Comparison of ENCODE assay signal across 5 fruit fly cellular contexts in genomic region chr3R:9934863-9935262, dm6.
TF ChIP-seq lines count a peak whose summit lies in the region.

No protein-coding gene starts in this region.

- TF ChIP-seq CTCF in whole organism, embryonic (GFP tag; optimal IDR thresholded peaks at IDR 0.05; lab: Kevin White, UChicago) = no peak

TF ChIP-seq in whole organism, adult, 20 proteins besides CTCF, POLR2A, EP300 and RAD21:
- TF ChIP-seq ovo (GFP tag; optimal IDR thresholded peaks at IDR 0.05; lab: Kevin White, UChicago) = no peak
- TF ChIP-seq cnc (optimal IDR thresholded peaks at IDR 0.05; lab: Kevin White, UChicago) = no peak
- no peak for TF ChIP-seq Crg-1 (GFP tag; optimal IDR thresholded peaks at IDR 0.05; lab: Kevin White, UChicago)
- peak; percentile 38 for TF ChIP-seq CG5204 (GFP tag; optimal IDR thresholded peaks at IDR 0.05; lab: Kevin White, UChicago)
- TF ChIP-seq tj (GFP tag; optimal IDR thresholded peaks at IDR 0.05; lab: Kevin White, UChicago) = peak; percentile 87
- no peak for TF ChIP-seq toe (GFP tag; optimal IDR thresholded peaks at IDR 0.05; lab: Kevin White, UChicago)
- TF ChIP-seq bab1 (GFP tag; optimal IDR thresholded peaks at IDR 0.05; lab: Kevin White, UChicago) = peak; percentile 44
- TF ChIP-seq CG1620 (GFP tag; optimal IDR thresholded peaks at IDR 0.05; lab: Kevin White, UChicago) = no peak
- no peak for TF ChIP-seq CG33017 (tag; optimal IDR thresholded peaks at IDR 0.05; lab: Kevin White, UChicago)
- TF ChIP-seq CG12768 (GFP tag; optimal IDR thresholded peaks at IDR 0.05; lab: Kevin White, UChicago) = no peak
- TF ChIP-seq Mnt (GFP tag; optimal IDR thresholded peaks at IDR 0.05; lab: Kevin White, UChicago) = no peak
- peak; percentile 46 for TF ChIP-seq CG14711 (tag; optimal IDR thresholded peaks at IDR 0.05; lab: Kevin White, UChicago)
- no peak for TF ChIP-seq Hr96 (GFP tag; optimal IDR thresholded peaks at IDR 0.05; lab: Kevin White, UChicago)
- TF ChIP-seq kay (GFP tag; lab: Kevin White, UChicago; ENCODE audit: borderline replicate concordance) = peak; percentile 15
- TF ChIP-seq CG11617 (GFP tag; optimal IDR thresholded peaks at IDR 0.05; lab: Kevin White, UChicago) = no peak
- TF ChIP-seq pad (GFP tag; optimal IDR thresholded peaks at IDR 0.05; lab: Kevin White, UChicago) = peak; percentile 14

TF ChIP-seq in whole organism, embryonic, 481 proteins besides CTCF, POLR2A, EP300 and RAD21 (continues in another document):
- TF ChIP-seq esg (GFP tag; conservative IDR thresholded peaks at IDR 0.05; lab: Robert Waterston, UW) = peak; percentile 20
- TF ChIP-seq Eip74EF (GFP tag; optimal IDR thresholded peaks at IDR 0.05; lab: Kevin White, UChicago) = no peak
- peak; percentile 30; the same call in 1 of the 3 replicates for TF ChIP-seq zfh1 (GFP tag; IDR thresholded peaks at IDR 0.05; lab: Robert Waterston, UW)
- 0 out of 2 replicates have a peak, but pooled peaks have one; percentile 7 for TF ChIP-seq dimm (GFP tag; IDR thresholded peaks at IDR 0.05; lab: Robert Waterston, UW)
- TF ChIP-seq Nf-YA (GFP tag; IDR thresholded peaks at IDR 0.05; lab: Robert Waterston, UW) = 0 out of 2 replicates have a peak, but pooled peaks have one; percentile 22
- no peak for TF ChIP-seq her (GFP tag; optimal IDR thresholded peaks at IDR 0.05; lab: Kevin White, UChicago)
- peak; percentile 29 for TF ChIP-seq Sox102F (GFP tag; optimal IDR thresholded peaks at IDR 0.05; lab: Kevin White, UChicago)
- TF ChIP-seq CG17328 (GFP tag; IDR thresholded peaks at IDR 0.05; lab: Robert Waterston, UW) = 0 out of 2 replicates have a peak, but pooled peaks have one; percentile 13
- no peak for TF ChIP-seq CG3847 (GFP tag; IDR thresholded peaks at IDR 0.05; lab: Robert Waterston, UW)
- TF ChIP-seq sob (GFP tag; IDR thresholded peaks at IDR 0.05; lab: Robert Waterston, UW) = peak; percentile 14; the same call in 1 of the 2 replicates
- TF ChIP-seq ranshi (GFP tag; IDR thresholded peaks at IDR 0.05; lab: Robert Waterston, UW) = 0 out of 2 replicates have a peak, but pooled peaks have one; percentile 18
- TF ChIP-seq CG7357 (GFP tag; IDR thresholded peaks at IDR 0.05; lab: Robert Waterston, UW) = peak; percentile 8; the same call in 1 of the 3 replicates
- no peak for TF ChIP-seq peb (GFP tag; IDR thresholded peaks at IDR 0.05; lab: Robert Waterston, UW)
- TF ChIP-seq lmd (GFP tag; IDR thresholded peaks at IDR 0.05; lab: Robert Waterston, UW) = peak; percentile 46
- TF ChIP-seq ci (GFP tag; IDR thresholded peaks at IDR 0.05; lab: Robert Waterston, UW) = 0 out of 3 replicates have a peak, but pooled peaks have one; percentile 36
- no peak for TF ChIP-seq CG9609 (GFP tag; optimal IDR thresholded peaks at IDR 0.05; lab: Kevin White, UChicago)
- TF ChIP-seq CG33557 (GFP tag; optimal IDR thresholded peaks at IDR 0.05; lab: Kevin White, UChicago) = no peak

TF ChIP-seq in whole organism, prepupa, 60 proteins besides CTCF, POLR2A, EP300 and RAD21 (continues in another document):
- TF ChIP-seq CG6808 (GFP tag; optimal IDR thresholded peaks at IDR 0.05; lab: Kevin White, UChicago) (no peak), CG31627 (GFP tag; optimal IDR thresholded peaks at IDR 0.05; lab: Kevin White, UChicago) (peak; percentile 66), topi (GFP tag; optimal IDR thresholded peaks at IDR 0.05; lab: Kevin White, UChicago) (peak; percentile 67), fd85E (GFP tag; optimal IDR thresholded peaks at IDR 0.05; lab: Kevin White, UChicago) (no peak), CG7368 (GFP tag; optimal IDR thresholded peaks at IDR 0.05; lab: Kevin White, UChicago) (peak; percentile 37), Ets21C (GFP tag; optimal IDR thresholded peaks at IDR 0.05; lab: Kevin White, UChicago) (peak; percentile 60), Ets96B (tag; optimal IDR thresholded peaks at IDR 0.05; lab: Kevin White, UChicago) (no peak), Hr38 (GFP tag; optimal IDR thresholded peaks at IDR 0.05; lab: Kevin White, UChicago) (no peak), Hr39 (GFP tag; optimal IDR thresholded peaks at IDR 0.05; lab: Kevin White, UChicago) (peak; percentile 66), Met (GFP tag; optimal IDR thresholded peaks at IDR 0.05; lab: Kevin White, UChicago) (peak; percentile 61), ss (GFP tag; optimal IDR thresholded peaks at IDR 0.05; lab: Kevin White, UChicago) (no peak), CG16779 (tag; optimal IDR thresholded peaks at IDR 0.05; lab: Kevin White, UChicago) (peak; percentile 7), CG3032 (tag; optimal IDR thresholded peaks at IDR 0.05; lab: Kevin White, UChicago) (peak; percentile 13), CG15336 (GFP tag; IDR thresholded peaks at IDR 0.05; lab: Robert Waterston, UW) (peak; percentile 66), Sox14 (GFP tag; optimal IDR thresholded peaks at IDR 0.05; lab: Kevin White, UChicago) (peak; percentile 39), CG8632 (GFP tag; optimal IDR thresholded peaks at IDR 0.05; lab: Kevin White, UChicago) (no peak), CG8319 (GFP tag; optimal IDR thresholded peaks at IDR 0.05; lab: Kevin White, UChicago) (peak; percentile 24), Eip78C (GFP tag; lab: Kevin White, UChicago) (peak; percentile 87), fd59A (GFP tag; optimal IDR thresholded peaks at IDR 0.05; lab: Kevin White, UChicago) (no peak), Lpt (GFP tag; optimal IDR thresholded peaks at IDR 0.05; lab: Kevin White, UChicago) (peak; percentile 62), Sox15 (GFP tag; optimal IDR thresholded peaks at IDR 0.05; lab: Kevin White, UChicago) (no peak)

TF ChIP-seq in whole organism, pupa, 21 proteins besides CTCF, POLR2A, EP300 and RAD21:
- TF ChIP-seq CG34367 (tag; optimal IDR thresholded peaks at IDR 0.05; lab: Kevin White, UChicago) (no peak), EcR (GFP tag; optimal IDR thresholded peaks at IDR 0.05; lab: Kevin White, UChicago) (no peak), D1 (tag; optimal IDR thresholded peaks at IDR 0.05; lab: Kevin White, UChicago) (no peak), rn (GFP tag; IDR thresholded peaks at IDR 0.05; lab: Robert Waterston, UW) (0 out of 2 replicates have a peak, but pooled peaks have one; percentile 38), Snoo (tag; optimal IDR thresholded peaks at IDR 0.05; lab: Kevin White, UChicago) (peak; percentile 57), Pif1A (GFP tag; optimal IDR thresholded peaks at IDR 0.05; lab: Kevin White, UChicago) (peak; percentile 32), CG8159 (tag; optimal IDR thresholded peaks at IDR 0.05; lab: Kevin White, UChicago) (peak; percentile 49), CG14655 (GFP tag; optimal IDR thresholded peaks at IDR 0.05; lab: Kevin White, UChicago) (peak; percentile 71), Pif1B (GFP tag; optimal IDR thresholded peaks at IDR 0.05; lab: Kevin White, UChicago) (peak; percentile 13), CG13204 (GFP tag; optimal IDR thresholded peaks at IDR 0.05; lab: Kevin White, UChicago) (no peak), CG32121 (GFP tag; IDR thresholded peaks at IDR 0.05; lab: Robert Waterston, UW) (peak; percentile 73), CG15710 (tag; optimal IDR thresholded peaks at IDR 0.05; lab: Kevin White, UChicago) (no peak), CG9948 (tag; optimal IDR thresholded peaks at IDR 0.05; lab: Kevin White, UChicago) (peak; percentile 27), CG12605 (GFP tag; IDR thresholded peaks at IDR 0.05; lab: Robert Waterston, UW) (no peak), CG8301 (tag; optimal IDR thresholded peaks at IDR 0.05; lab: Kevin White, UChicago) (peak; percentile 72), gl (tag; optimal IDR thresholded peaks at IDR 0.05; lab: Kevin White, UChicago) (no peak), CG4496 (GFP tag; IDR thresholded peaks at IDR 0.05; lab: Robert Waterston, UW) (peak; percentile 90), CG17806 (tag; optimal IDR thresholded peaks at IDR 0.05; lab: Kevin White, UChicago) (peak; percentile 40), Ets98B (GFP tag; IDR thresholded peaks at IDR 0.05; lab: Robert Waterston, UW) (peak; percentile 78), fd96Ca (GFP tag; IDR thresholded peaks at IDR 0.05; lab: Robert Waterston, UW) (peak; percentile 69; the same call in 2 of the 3 replicates), CG10348 (GFP tag; IDR thresholded peaks at IDR 0.05; lab: Robert Waterston, UW) (0 out of 2 replicates have a peak, but pooled peaks have one; percentile 44)

TF ChIP-seq in whole organism, wandering third instar larva, 38 proteins besides CTCF, POLR2A, EP300 and RAD21 (continues in another document):
- no peak for TF ChIP-seq Mio (GFP tag; optimal IDR thresholded peaks at IDR 0.05; lab: Kevin White, UChicago)
- TF ChIP-seq Hnf4 (GFP tag; optimal IDR thresholded peaks at IDR 0.05; lab: Kevin White, UChicago) = peak; percentile 18
- no peak for TF ChIP-seq Vsx2 (GFP tag; optimal IDR thresholded peaks at IDR 0.05; lab: Kevin White, UChicago; ENCODE audit: partially characterized antibody)
- no peak for TF ChIP-seq GATAd (GFP tag; optimal IDR thresholded peaks at IDR 0.05; lab: Kevin White, UChicago)
- TF ChIP-seq h (GFP tag; optimal IDR thresholded peaks at IDR 0.05; lab: Kevin White, UChicago) = peak; percentile 58
- TF ChIP-seq HLH106 (tag; optimal IDR thresholded peaks at IDR 0.05; lab: Kevin White, UChicago) = peak; percentile 44
- peak in 1 of 2 experiments; percentile 52 for TF ChIP-seq foxo (GFP tag; optimal IDR thresholded peaks at IDR 0.05; lab: Kevin White, UChicago)
- no peak for TF ChIP-seq dmrt93B (GFP tag; optimal IDR thresholded peaks at IDR 0.05; lab: Kevin White, UChicago)
- no peak for TF ChIP-seq Dfd (GFP tag; optimal IDR thresholded peaks at IDR 0.05; lab: Kevin White, UChicago)
- no peak for TF ChIP-seq Rel (GFP tag; optimal IDR thresholded peaks at IDR 0.05; lab: Kevin White, UChicago)
- TF ChIP-seq Rel (tag; optimal IDR thresholded peaks at IDR 0.05; lab: Kevin White, UChicago) = no peak
- no peak for TF ChIP-seq dl (GFP tag; optimal IDR thresholded peaks at IDR 0.05; lab: Kevin White, UChicago; ENCODE audit: insufficient read depth in 1 of 2, partially characterized antibody in 2 of 2)
- TF ChIP-seq jim (GFP tag; optimal IDR thresholded peaks at IDR 0.05; lab: Kevin White, UChicago) = no peak
- TF ChIP-seq fru (GFP tag; optimal IDR thresholded peaks at IDR 0.05; lab: Kevin White, UChicago) = peak; percentile 64
- TF ChIP-seq Jra (GFP tag; optimal IDR thresholded peaks at IDR 0.05; lab: Kevin White, UChicago) = no peak
- no peak for TF ChIP-seq sage (GFP tag; optimal IDR thresholded peaks at IDR 0.05; lab: Kevin White, UChicago)
- TF ChIP-seq dsf (GFP tag; optimal IDR thresholded peaks at IDR 0.05; lab: Kevin White, UChicago; ENCODE audit: borderline replicate concordance) = no peak
- no peak for TF ChIP-seq sv (GFP tag; optimal IDR thresholded peaks at IDR 0.05; lab: Kevin White, UChicago)
- peak; percentile 3 for TF ChIP-seq ey (GFP tag; optimal IDR thresholded peaks at IDR 0.05; lab: Kevin White, UChicago)
- TF ChIP-seq CG32264 (GFP tag; optimal IDR thresholded peaks at IDR 0.05; lab: Kevin White, UChicago) = no peak
- no peak for TF ChIP-seq usp (GFP tag; optimal IDR thresholded peaks at IDR 0.05; lab: Kevin White, UChicago)
- peak; percentile 42 for TF ChIP-seq br (GFP tag; optimal IDR thresholded peaks at IDR 0.05; lab: Kevin White, UChicago)
- no peak for TF ChIP-seq Hr78 (GFP tag; optimal IDR thresholded peaks at IDR 0.05; lab: Kevin White, UChicago)
- TF ChIP-seq CrebA (GFP tag; optimal IDR thresholded peaks at IDR 0.05; lab: Kevin White, UChicago; ENCODE audit: borderline replicate concordance) = no peak
